Fruit fly (Drosophila melanogaster): ENCODE results near the gene CG6621.

The CG6621 gene

dm6 chr3R:10852232-10852774 is 41.0 kb downstream of the CG6621 start, which contains the start of gene CG4565 (continued):
- TF ChIP-seq Deaf1 (tag; optimal IDR thresholded peaks at IDR 0.05) (no peak), mirr (GFP tag; optimal IDR thresholded peaks at IDR 0.05) (peak; percentile 26), ewg (GFP tag; optimal IDR thresholded peaks at IDR 0.05) (no peak), CG14860 (GFP tag; IDR thresholded peaks at IDR 0.05; ENCODE audit: partially characterized antibody) (peak; percentile 47; the same call in 1 of the 3 replicates), lola (GFP tag; optimal IDR thresholded peaks at IDR 0.05) (no peak), Sox102F (GFP tag; optimal IDR thresholded peaks at IDR 0.05) (no peak), crol (GFP tag; IDR thresholded peaks at IDR 0.05) (peak; percentile 63; the same call in 1 of the 2 replicates), CG7987 (GFP tag; optimal IDR thresholded peaks at IDR 0.05) (peak; percentile 31), NFAT (GFP tag; IDR thresholded peaks at IDR 0.05) (no peak), Med (GFP tag) (peak; percentile 74), CG12659 (GFP tag; optimal IDR thresholded peaks at IDR 0.05) (no peak), mld (GFP tag; IDR thresholded peaks at IDR 0.05; ENCODE audit: partially characterized antibody) (0 out of 3 replicates have a peak, but pooled peaks have one; percentile 21), MBD-R2 (GFP tag; IDR thresholded peaks at IDR 0.05) (0 out of 2 replicates have a peak, but pooled peaks have one; percentile 21), CG6791 (GFP tag; IDR thresholded peaks at IDR 0.05; ENCODE audit: partially characterized antibody) (peak; percentile 53; the same call in 1 of the 3 replicates), pros (GFP tag; optimal IDR thresholded peaks at IDR 0.05) (peak; percentile 13), zen (tag; optimal IDR thresholded peaks at IDR 0.05) (no peak), Sry-δ (GFP tag; optimal IDR thresholded peaks at IDR 0.05) (peak; percentile 54), CG17829 (tag; optimal IDR thresholded peaks at IDR 0.05) (peak; percentile 8), Gsc (GFP tag; IDR thresholded peaks at IDR 0.05) (no peak), CG14710 (tag; optimal IDR thresholded peaks at IDR 0.05) (peak; percentile 26), zf30C (GFP tag; optimal IDR thresholded peaks at IDR 0.05) (peak; percentile 9), CG9797 (GFP tag; optimal IDR thresholded peaks at IDR 0.05) (peak; percentile 34), Nf-YC (tag; optimal IDR thresholded peaks at IDR 0.05) (peak; percentile 87), zfh2 (GFP tag; optimal IDR thresholded peaks at IDR 0.05) (no peak), ato (GFP tag; IDR thresholded peaks at IDR 0.05; ENCODE audit: partially characterized antibody) (peak; percentile 58), CG4282 (GFP tag; optimal IDR thresholded peaks at IDR 0.05) (no peak), Hmr (GFP tag; optimal IDR thresholded peaks at IDR 0.05) (peak; percentile 31), tll (GFP tag; optimal IDR thresholded peaks at IDR 0.05) (no peak), nerfin-1 (tag; optimal IDR thresholded peaks at IDR 0.05) (peak; percentile 32), lilli (GFP tag; optimal IDR thresholded peaks at IDR 0.05) (no peak), CG13287 (GFP tag; IDR thresholded peaks at IDR 0.05; ENCODE audit: partially characterized antibody) (peak; percentile 45), MTF-1 (GFP tag; optimal IDR thresholded peaks at IDR 0.05; ENCODE audit: borderline replicate concordance) (no peak), CG10274 (GFP tag; optimal IDR thresholded peaks at IDR 0.05) (no peak), gfzf (GFP tag; optimal IDR thresholded peaks at IDR 0.05) (peak; percentile 68), CG30020 (tag; optimal IDR thresholded peaks at IDR 0.05) (no peak), CG1647 (GFP tag; optimal IDR thresholded peaks at IDR 0.05) (no peak), CG4404 (GFP tag; IDR thresholded peaks at IDR 0.05) (no peak), pum (GFP tag; optimal IDR thresholded peaks at IDR 0.05) (no peak), gsb (GFP tag; IDR thresholded peaks at IDR 0.05) (no peak), NC2β (GFP tag; optimal IDR thresholded peaks at IDR 0.05) (no peak), CG3838 (GFP tag; optimal IDR thresholded peaks at IDR 0.05) (no peak), slbo (GFP tag; IDR thresholded peaks at IDR 0.05) (no peak), Bteb2 (GFP tag; optimal IDR thresholded peaks at IDR 0.05) (no peak), CG17361 (GFP tag; IDR thresholded peaks at IDR 0.05) (no peak), CG12071 (GFP tag; optimal IDR thresholded peaks at IDR 0.05) (no peak), CG3281 (GFP tag; optimal IDR thresholded peaks at IDR 0.05) (peak; percentile 8), Dp (GFP tag; optimal IDR thresholded peaks at IDR 0.05) (peak; percentile 57), ems (GFP tag; optimal IDR thresholded peaks at IDR 0.05) (no peak), Xbp1 (GFP tag; optimal IDR thresholded peaks at IDR 0.05) (no peak)
